Worm (Caenorhabditis elegans) whole organism, L2 larva: ENCODE data around the gene mbl-1.

Experiments
- C34F6.9 ChIP-seq: fragments of 150-350 bp; optimal IDR thresholded peaks from 2 replicates; lab custom pipeline; 2014; ENCODE audit warnings: missing biosample characterization, missing genetic modification characterization
- F13H6.1 ChIP-seq: sonication (generic microtip); optimal IDR thresholded peaks from 2 replicates; lab custom pipeline; 2016; ENCODE audit warnings: missing genetic modification characterization, missing compliant biosample characterization
- R02D3.7 ChIP-seq: fragments of 150-350 bp; optimal IDR thresholded peaks from 2 replicates; lab custom pipeline; 2014; ENCODE audit warnings: missing biosample characterization, missing genetic modification characterization
- Y55F3AM.14 ChIP-seq: fragments of 200-800 bp; sonication (Bioruptor generic); optimal IDR thresholded peaks from 2 replicates; lab custom pipeline; 2018; ENCODE audit warnings: mild to moderate bottlenecking, missing genetic modification characterization, missing compliant biosample characterization
- ZK546.5 ChIP-seq: sonication (generic microtip); optimal IDR thresholded peaks from 2 replicates; lab custom pipeline; 2017; ENCODE audit warnings: missing biosample characterization, missing genetic modification characterization
- alr-1 ChIP-seq: fragments of 150-350 bp; optimal IDR thresholded peaks from 2 replicates; lab custom pipeline; 2014; ENCODE audit warnings: missing biosample characterization, missing genetic modification characterization
- aly-2 ChIP-seq: fragments of 150-350 bp; optimal IDR thresholded peaks from 2 replicates; lab custom pipeline; 2014; ENCODE audit warnings: missing biosample characterization, missing genetic modification characterization
- ama-1 ChIP-seq: fragments of 150-350 bp; optimal IDR thresholded peaks from 2 replicates; lab custom pipeline; 2018; ENCODE audit warnings: inconsistent platforms
- blmp-1 ChIP-seq: sonication (generic microtip); optimal IDR thresholded peaks from 2 replicates; lab custom pipeline; 2017; ENCODE audit warnings: missing genetic modification characterization, mild to moderate bottlenecking, missing compliant biosample characterization, antibody characterized with exemption, moderate library complexity; ENCODE audit not compliant: insufficient read depth
- ceh-82 ChIP-seq: fragments of 150-350 bp; optimal IDR thresholded peaks from 2 replicates; lab custom pipeline; 2014; ENCODE audit warnings: missing biosample characterization, missing genetic modification characterization
- crh-2 ChIP-seq: sonication (generic microtip); optimal IDR thresholded peaks from 2 replicates; lab custom pipeline; 2017; ENCODE audit warnings: missing biosample characterization, missing genetic modification characterization
- dmd-4 ChIP-seq: sonication (generic microtip); optimal IDR thresholded peaks from 2 replicates; lab custom pipeline; 2017; ENCODE audit warnings: missing biosample characterization, missing genetic modification characterization
- egl-27 ChIP-seq: sonication (generic microtip); optimal IDR thresholded peaks from 3 replicates; lab custom pipeline; 2017; ENCODE audit warnings: missing biosample characterization, missing genetic modification reagents, missing genetic modification characterization
- elt-1 ChIP-seq: fragments of 150-350 bp; optimal IDR thresholded peaks from 2 replicates; lab custom pipeline; 2014; ENCODE audit warnings: missing biosample characterization, missing genetic modification characterization
- gmeb-1 ChIP-seq: fragments of 150-350 bp; optimal IDR thresholded peaks from 2 replicates; lab custom pipeline; 2014; ENCODE audit warnings: missing biosample characterization, missing genetic modification characterization
- lin-11 ChIP-seq: fragments of 150-350 bp; sonication (generic microtip); optimal IDR thresholded peaks from 2 replicates; lab custom pipeline; 2014; ENCODE audit warnings: missing biosample characterization, missing genetic modification characterization, inconsistent platforms, mixed read lengths
- lin-13 ChIP-seq: fragments of 150-350 bp; optimal IDR thresholded peaks from 2 replicates; lab custom pipeline; 2014; ENCODE audit warnings: missing biosample characterization, missing genetic modification reagents, missing genetic modification characterization
- lsy-2 ChIP-seq, 2 experiments: fragments of 150-350 bp in 1 of 2; sonication (generic microtip) in 1 of 2; optimal IDR thresholded peaks; 2 replicates each; lab custom pipeline; 2014 to 2017; ENCODE audit warnings: missing biosample characterization in 2 of 2, missing genetic modification characterization in 2 of 2
- mdl-1 ChIP-seq, 2 experiments: fragments of 150-350 bp in 1 of 2; sonication (generic microtip) in 1 of 2; optimal IDR thresholded peaks; 2 replicates each; lab custom pipeline; 2017; ENCODE audit warnings: missing biosample characterization in 2 of 2, missing genetic modification characterization in 2 of 2
- nhr-11 ChIP-seq: fragments of 150-350 bp; optimal IDR thresholded peaks from 2 replicates; lab custom pipeline; 2014; ENCODE audit warnings: missing biosample characterization, missing genetic modification characterization
- nhr-129 ChIP-seq: fragments of 150-350 bp; optimal IDR thresholded peaks from 2 replicates; lab custom pipeline; 2014; ENCODE audit warnings: missing biosample characterization, missing genetic modification characterization
- nhr-21 ChIP-seq: fragments of 150-350 bp; optimal IDR thresholded peaks from 2 replicates; lab custom pipeline; 2014; ENCODE audit warnings: missing biosample characterization, missing genetic modification characterization
- nhr-23 ChIP-seq: fragments of 150-350 bp; optimal IDR thresholded peaks from 2 replicates; lab custom pipeline; 2014; ENCODE audit warnings: missing biosample characterization, missing genetic modification reagents, missing genetic modification characterization
- nhr-237 ChIP-seq: fragments of 150-350 bp; optimal IDR thresholded peaks from 2 replicates; lab custom pipeline; 2014; ENCODE audit warnings: missing biosample characterization, missing genetic modification characterization
- nhr-25 ChIP-seq: fragments of 150-350 bp; sonication (generic microtip); optimal IDR thresholded peaks from 3 replicates; lab custom pipeline; 2014; ENCODE audit warnings: missing biosample characterization, missing genetic modification characterization
- nhr-6 ChIP-seq: fragments of 150-350 bp; optimal IDR thresholded peaks from 2 replicates; lab custom pipeline; 2014; ENCODE audit warnings: missing biosample characterization, missing genetic modification characterization
- nhr-77 ChIP-seq: fragments of 150-350 bp; optimal IDR thresholded peaks from 2 replicates; lab custom pipeline; 2014; ENCODE audit warnings: missing biosample characterization, missing genetic modification characterization
- peb-1 ChIP-seq: fragments of 150-350 bp; optimal IDR thresholded peaks from 2 replicates; lab custom pipeline; 2014; ENCODE audit warnings: missing biosample characterization, missing genetic modification characterization
- sem-4 ChIP-seq: fragments of 150-350 bp; optimal IDR thresholded peaks from 2 replicates; lab custom pipeline; 2014; ENCODE audit warnings: missing biosample characterization, missing genetic modification reagents, missing genetic modification characterization
- skn-1 ChIP-seq: sonication (generic microtip); optimal IDR thresholded peaks from 2 replicates; lab custom pipeline; 2017; ENCODE audit warnings: missing biosample characterization, missing genetic modification characterization
- sma-3 ChIP-seq: sonication (generic microtip); optimal IDR thresholded peaks from 2 replicates; lab custom pipeline; 2016; ENCODE audit warnings: missing genetic modification reagents, missing genetic modification characterization, missing compliant biosample characterization
- sma-9 ChIP-seq, 2 experiments: fragments of 150-350 bp in 1 of 2; sonication (generic microtip) in 1 of 2; optimal IDR thresholded peaks; 2 replicates each; lab custom pipeline; 2014 to 2016; ENCODE audit warnings: missing genetic modification characterization in 2 of 2, mild to moderate bottlenecking in 1 of 2, missing biosample characterization in 1 of 2, missing compliant biosample characterization in 1 of 2, missing genetic modification reagents in 1 of 2, moderate library complexity in 1 of 2
- snpc-4 ChIP-seq: fragments of 150-350 bp; optimal IDR thresholded peaks from 2 replicates; lab custom pipeline; 2014; ENCODE audit warnings: missing biosample characterization, missing genetic modification characterization
- unc-39 ChIP-seq: fragments of 150-350 bp; optimal IDR thresholded peaks from 2 replicates; lab custom pipeline; 2014; ENCODE audit warnings: missing biosample characterization, missing genetic modification characterization
- unc-55 ChIP-seq: fragments of 150-350 bp; sonication (generic microtip); optimal IDR thresholded peaks from 3 replicates; lab custom pipeline; 2014; ENCODE audit warnings: missing biosample characterization, missing genetic modification reagents, missing genetic modification characterization
- unc-62 ChIP-seq: fragments of 150-350 bp; optimal IDR thresholded peaks from 2 replicates; lab custom pipeline; 2014; ENCODE audit warnings: missing biosample characterization, missing genetic modification reagents, missing genetic modification characterization
- zag-1 ChIP-seq: fragments of 150-350 bp; optimal IDR thresholded peaks from 2 replicates; lab custom pipeline; 2014; ENCODE audit warnings: missing biosample characterization, missing genetic modification characterization
- ztf-11 ChIP-seq: sonication (generic microtip); optimal IDR thresholded peaks from 2 replicates; lab custom pipeline; 2017; ENCODE audit warnings: missing biosample characterization, missing genetic modification characterization
- ztf-4 ChIP-seq: fragments of 150-350 bp; optimal IDR thresholded peaks from 2 replicates; lab custom pipeline; 2014; ENCODE audit warnings: missing biosample characterization, missing genetic modification characterization

Gene mbl-1

ce11 chrX:16943934-16944914 is 34.2 kb upstream of the mbl-1 start:
- peak; percentile 5 for TF ChIP-seq unc-55 (GFP tag; lab: Kevin White, UChicago)
- peak; percentile 32 for TF ChIP-seq nhr-129 (tag; lab: Kevin White, UChicago)
- TF ChIP-seq nhr-23 (tag; lab: Kevin White, UChicago) = no peak
- TF ChIP-seq elt-1 (tag; lab: Kevin White, UChicago) = no peak
- peak; percentile 92 for TF ChIP-seq ama-1

DNA sequence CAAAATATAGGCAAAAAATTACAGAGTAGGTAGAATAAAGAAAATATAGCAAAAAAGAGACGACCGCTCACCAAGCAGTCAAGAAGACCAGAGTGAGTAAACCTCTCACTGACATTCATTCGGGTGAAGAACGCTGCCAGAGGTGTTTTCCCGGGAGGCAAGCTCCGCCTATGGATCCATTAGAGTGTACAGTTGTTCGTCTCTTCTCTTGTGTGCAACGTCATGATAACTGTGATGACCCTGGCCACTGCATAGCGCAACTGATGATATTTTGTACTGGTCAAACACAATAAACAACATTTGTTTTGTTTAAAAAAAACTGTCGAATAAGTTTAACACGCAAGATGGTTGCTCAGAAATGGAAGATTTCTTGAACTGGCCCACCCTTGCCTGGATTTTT is 25.5 kb upstream of the mbl-1 start, which contains the start of gene F52G3.8:
F52G3.8 (minus strand) TSS at position 101 of the 400 bp plus-strand sequence.
- TF ChIP-seq lin-13 (GFP tag; lab: Kevin White, UChicago) (no peak), ztf-11 (no peak), aly-2 (tag; lab: Kevin White, UChicago) (no peak), nhr-11 (tag; lab: Kevin White, UChicago) (no peak), dmd-4 (tag; lab: Kevin White, UChicago) (no peak), blmp-1 (tag; lab: Kevin White, UChicago) (no peak), ceh-82 (tag; lab: Kevin White, UChicago) (no peak), snpc-4 (tag; lab: Kevin White, UChicago) (no peak), nhr-237 (no peak)
- TF ChIP-seq, all 48 proteins: peak for 0

DNA sequence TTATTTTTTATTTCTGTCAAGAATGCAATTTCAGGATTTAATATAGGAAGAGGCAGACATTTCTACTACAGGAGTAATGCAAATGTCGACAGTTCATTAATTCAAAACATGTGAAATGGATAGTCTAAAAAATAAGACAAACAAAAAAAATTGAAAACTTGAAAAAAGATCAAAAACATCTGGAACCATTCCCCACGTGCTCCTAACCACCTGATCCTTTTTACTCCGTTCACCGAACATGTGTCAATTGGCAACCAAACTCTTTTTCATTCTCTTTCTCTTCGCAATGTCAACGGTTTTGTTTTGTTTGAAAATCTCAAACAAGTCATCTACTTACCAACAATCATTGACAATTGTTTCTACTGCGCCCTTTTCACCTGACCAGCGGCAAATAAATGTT is 20.4 kb upstream of the mbl-1 start:
- TF ChIP-seq crh-2 (tag; lab: Kevin White, UChicago) (no peak), nhr-21 (tag; lab: Kevin White, UChicago) (no peak), unc-55 (GFP tag; lab: Kevin White, UChicago) (no peak), lin-11 (tag; lab: Kevin White, UChicago) (no peak), lsy-2 (tag; optimal IDR thresholded peaks at IDR 0.05; lab: Kevin White, UChicago) (no peak), lin-13 (GFP tag; lab: Kevin White, UChicago) (no peak), ama-1 (no peak), ztf-11 (no peak), sma-3 (GFP tag; lab: Kevin White, UChicago) (no peak), blmp-1 (tag; lab: Kevin White, UChicago) (no peak), R02D3.7 (tag; lab: Kevin White, UChicago) (no peak), snpc-4 (tag; lab: Kevin White, UChicago) (no peak)
- TF ChIP-seq, all 48 proteins: peak for 0

DNA sequence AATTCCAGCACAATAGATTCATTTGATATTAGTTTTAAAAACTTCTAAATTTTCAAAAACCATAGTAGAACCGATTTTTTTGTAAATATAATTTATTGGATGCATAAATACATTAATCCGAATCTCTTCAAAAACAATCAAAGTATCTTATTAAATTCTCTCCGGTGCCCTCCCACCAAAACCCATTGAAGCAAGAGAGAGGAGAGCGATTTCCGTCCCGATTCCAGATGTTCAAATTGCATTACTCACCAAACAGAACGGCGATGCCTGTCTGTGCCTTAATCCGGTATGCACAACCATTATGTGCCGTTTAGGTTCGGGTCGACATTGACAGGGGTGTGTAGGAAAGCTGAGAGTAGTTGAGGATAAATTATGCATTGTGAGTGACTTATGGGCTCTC is 18.1 kb upstream of the mbl-1 start:
- TF ChIP-seq nhr-129 (tag; lab: Kevin White, UChicago) (peak; percentile 0), nhr-25 (tag; lab: Kevin White, UChicago) (no peak), sma-3 (GFP tag; lab: Kevin White, UChicago) (no peak)

DNA sequence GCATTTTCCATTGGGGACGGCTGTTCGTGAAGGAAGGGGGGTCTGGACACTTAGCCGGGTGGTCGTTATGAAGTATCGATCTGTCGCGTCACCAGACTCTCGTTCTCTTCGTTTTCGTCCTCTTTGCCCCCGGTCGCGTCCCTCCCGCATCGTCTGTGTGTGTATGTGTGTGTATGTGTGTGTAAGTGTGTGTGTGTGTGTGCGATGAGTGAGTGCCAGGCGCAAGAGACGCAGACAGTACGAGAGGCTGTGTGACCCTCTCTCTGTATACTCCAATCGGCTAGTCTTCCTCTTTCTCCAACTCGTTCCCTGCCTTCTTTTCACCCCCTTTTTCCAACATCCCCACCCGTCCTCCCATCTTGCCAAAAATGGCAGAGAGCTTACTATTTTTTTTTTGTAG is 17.0 kb upstream of the mbl-1 start:
- TF ChIP-seq nhr-21 (tag; lab: Kevin White, UChicago) (peak; percentile 79), gmeb-1 (peak; percentile 65), nhr-129 (tag; lab: Kevin White, UChicago) (peak; percentile 96), Y55F3AM.14 (GFP tag; lab: Kevin White, UChicago) (peak; percentile 54), sma-3 (GFP tag; lab: Kevin White, UChicago) (peak; percentile 73), ZK546.5 (tag; lab: Kevin White, UChicago) (peak; percentile 5), C34F6.9 (tag; lab: Kevin White, UChicago) (peak; percentile 93), alr-1 (tag; lab: Kevin White, UChicago) (no peak), zag-1 (tag; lab: Kevin White, UChicago) (peak; percentile 90), nhr-23 (tag; lab: Kevin White, UChicago) (peak; percentile 64), elt-1 (tag; lab: Kevin White, UChicago) (no peak), mdl-1 (tag; optimal IDR thresholded peaks at IDR 0.05; lab: Kevin White, UChicago) (peak; percentile 53 to 89), lin-13 (GFP tag; lab: Kevin White, UChicago) (peak; percentile 86), unc-62 (GFP tag; lab: Kevin White, UChicago) (no peak), snpc-4 (tag; lab: Kevin White, UChicago) (peak; percentile 56), peb-1 (tag; lab: Kevin White, UChicago) (no peak), dmd-4 (tag; lab: Kevin White, UChicago) (no peak), lsy-2 (tag; optimal IDR thresholded peaks at IDR 0.05; lab: Kevin White, UChicago) (peak; percentile 48 to 80), ztf-4 (tag; lab: Kevin White, UChicago) (peak; percentile 78), nhr-6 (tag; lab: Kevin White, UChicago) (peak; percentile 77), nhr-77 (no peak), F13H6.1 (peak; percentile 95), sem-4 (tag; lab: Kevin White, UChicago) (peak; percentile 95), skn-1 (no peak), R02D3.7 (tag; lab: Kevin White, UChicago) (no peak), egl-27 (tag; lab: Kevin White, UChicago) (peak; percentile 81), nhr-11 (tag; lab: Kevin White, UChicago) (no peak), unc-39 (tag; lab: Kevin White, UChicago) (no peak), sma-9 (GFP tag; optimal IDR thresholded peaks at IDR 0.05; lab: Kevin White, UChicago) (peak; percentile 91), sma-9 (tag; optimal IDR thresholded peaks at IDR 0.05; lab: Kevin White, UChicago) (no peak), blmp-1 (tag; lab: Kevin White, UChicago) (peak; percentile 83), ztf-11 (no peak), nhr-25 (tag; lab: Kevin White, UChicago) (peak; percentile 84)
